Fruit fly (Drosophila melanogaster) Kc167 (cell line): ENCODE results near the gene Gbeta76C.

Source experiments
- Myc ChIP-seq: fragments of >200 bp; optimal IDR thresholded peaks from 2 replicates; lab custom pipeline; 2017; ENCODE audit warnings: missing external identifiers
- h ChIP-seq: fragments of >200 bp; optimal IDR thresholded peaks from 3 replicates; lab custom pipeline; 2018; ENCODE audit warnings: missing external identifiers
- ttk ChIP-seq: sonication (Bioruptor generic); optimal IDR thresholded peaks from 2 replicates; lab custom pipeline; 2017; ENCODE audit warnings: missing external identifiers

DNA sequence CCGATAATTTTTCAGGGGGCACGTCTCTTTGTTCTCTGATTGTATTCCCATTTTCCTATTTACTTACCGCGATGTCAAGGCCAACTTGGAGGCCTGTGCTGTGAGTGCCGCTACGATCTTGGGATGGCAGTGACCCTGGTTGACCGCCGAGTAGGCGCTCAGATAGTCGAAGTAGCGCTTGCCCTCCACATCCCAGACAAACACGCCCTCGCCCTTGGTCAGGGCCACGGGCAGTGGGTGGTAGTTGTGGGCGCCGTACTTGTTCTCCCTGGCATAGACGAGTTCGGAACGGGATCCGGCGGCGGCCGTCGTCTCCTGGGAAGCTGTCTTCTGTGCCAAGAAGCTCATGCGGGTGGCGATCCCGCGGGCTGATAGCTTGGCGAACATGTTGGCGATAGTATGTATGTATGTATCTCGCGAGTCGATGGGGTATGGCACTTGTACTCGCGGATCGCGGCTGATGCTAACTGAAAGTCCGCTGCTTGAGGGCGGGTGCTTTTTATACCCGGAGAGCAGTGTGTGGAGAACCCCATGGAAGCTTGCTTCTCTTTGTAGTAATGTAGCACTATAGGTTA lies 38.0 kb upstream of the Gbeta76C start, which contains the start of gene Oat:
- TF ChIP-seq h (lab: Kevin White, UChicago) = no peak
- no peak for TF ChIP-seq Myc
- TF ChIP-seq ttk (lab: Kevin White, UChicago) = no peak
